Fruit fly (Drosophila melanogaster) whole organism, larva: Measurements from ENCODE around the gene Skel.

Experiments used
- noc ChIP-seq: fragments of 200-800 bp; sonication (Bioruptor generic); optimal IDR thresholded peaks from 3 replicates; lab custom pipeline; 2019; ENCODE audit warnings: missing biosample characterization, mild to moderate bottlenecking, missing genetic modification characterization, moderate library complexity

The Skel gene

dm6 chr3R:10661098-10661497, 25.6 kb upstream of the Skel start:
- no peak for TF ChIP-seq noc (tag; lab: Kevin White, UChicago)

dm6 chr3R:10664942-10665341, 21.8 kb upstream of the Skel start:
- TF ChIP-seq noc (tag; lab: Kevin White, UChicago): no peak

dm6 chr3R:10667964-10668363, 18.8 kb upstream of the Skel start:
- TF ChIP-seq noc (tag; lab: Kevin White, UChicago): no peak

- no peak for TF ChIP-seq noc (tag; lab: Kevin White, UChicago)
These were observed 16.8 kb upstream of the Skel start for dm6 chr3R:10669950-10670349.

- TF ChIP-seq noc (tag; lab: Kevin White, UChicago): no peak
These were observed 14.1 kb upstream of the Skel start for dm6 chr3R:10672680-10673079.

- TF ChIP-seq noc (tag; lab: Kevin White, UChicago): no peak
These were observed 13.2 kb upstream of the Skel start for dm6 chr3R:10673571-10673970.

dm6 chr3R:10675101-10675500, 11.6 kb upstream of the Skel start:
- no peak for TF ChIP-seq noc (tag; lab: Kevin White, UChicago)

- TF ChIP-seq noc (tag; lab: Kevin White, UChicago): no peak
These were observed 9.4 kb upstream of the Skel start, which contains the start of gene CG6465 for dm6 chr3R:10677245-10677902. CG6465 (minus strand) TSS chr3R:10677251.

- TF ChIP-seq noc (tag; lab: Kevin White, UChicago): no peak
These were observed 7.7 kb upstream of the Skel start for dm6 chr3R:10678935-10679565.

dm6 chr3R:10679911-10680310, 6.8 kb upstream of the Skel start:
- no peak for TF ChIP-seq noc (tag; lab: Kevin White, UChicago)

dm6 chr3R:10680825-10681681, 5.7 kb upstream of the Skel start, which contains the start of gene Phyhd1:
Phyhd1 (minus strand) TSS chr3R:10680925.
- peak; percentile 96 for TF ChIP-seq noc (tag; lab: Kevin White, UChicago)

- no peak for TF ChIP-seq noc (tag; lab: Kevin White, UChicago)
These were observed 5.1 kb upstream of the Skel start for dm6 chr3R:10681682-10681962.

dm6 chr3R:10683226-10683625, 3.5 kb upstream of the Skel start:
- TF ChIP-seq noc (tag; lab: Kevin White, UChicago): peak; percentile 52

dm6 chr3R:10684284-10684683, 2.5 kb upstream of the Skel start:
- TF ChIP-seq noc (tag; lab: Kevin White, UChicago): peak; percentile 41

- no peak for TF ChIP-seq noc (tag; lab: Kevin White, UChicago)
These were observed 569 bp downstream of the Skel start for dm6 chr3R:10687312-10687711.

dm6 chr3R:10688160-10688559, 1.4 kb downstream of the Skel start:
- no peak for TF ChIP-seq noc (tag; lab: Kevin White, UChicago)
